Worm (Caenorhabditis elegans): ENCODE results near the gene dpy-26.

dpy-26 gene

ce11 chrIV:12429504-12429903 is 21.6 kb downstream of the dpy-26 start:
- TF ChIP-seq aha-1 (tag) (peak; percentile 16), Y5F2A.4 (GFP tag; optimal IDR thresholded peaks at IDR 0.05) (no peak), tag-97 (GFP tag; IDR thresholded peaks at IDR 0.05) (no peak), nhr-25 (tag; optimal IDR thresholded peaks at IDR 0.05; ENCODE audit: borderline replicate concordance, insufficient read depth) (peak; percentile 9), snpc-4 (tag; optimal IDR thresholded peaks at IDR 0.05) (no peak), lir-3 (tag; optimal IDR thresholded peaks at IDR 0.05) (no peak), unc-62 (GFP tag; optimal IDR thresholded peaks at IDR 0.05 in 1 of 2) (peak in 1 of 2 experiments; percentile 86), unc-62 (tag; optimal IDR thresholded peaks at IDR 0.05) (no peak), skn-1 (tag; optimal IDR thresholded peaks at IDR 0.05) (no peak)

DNA sequence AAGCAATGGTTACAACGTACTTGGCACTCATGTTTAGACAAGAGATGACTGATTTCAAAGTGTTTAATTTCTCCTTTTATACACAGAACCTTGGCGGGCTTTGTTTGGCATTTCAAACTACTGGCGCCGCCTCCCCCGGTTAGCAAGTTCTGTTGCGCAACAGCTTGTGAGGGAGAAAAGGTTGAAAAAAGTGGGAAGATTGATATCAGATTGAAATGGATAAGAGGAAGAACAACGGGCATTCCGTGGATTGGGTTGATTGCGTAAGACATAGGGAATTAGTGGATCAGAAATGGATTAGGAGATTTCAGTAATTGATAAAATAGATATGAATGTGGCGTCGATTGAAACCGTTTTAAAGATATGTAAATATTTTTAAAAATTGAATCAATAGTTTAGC is 22.7 kb downstream of the dpy-26 start, which contains the start of gene col-130:
col-130 (minus strand) TSS at position 50 of the 400 bp plus-strand sequence.
- peak; percentile 4 for TF ChIP-seq aha-1 (tag)
- no peak for TF ChIP-seq lir-3 (tag; optimal IDR thresholded peaks at IDR 0.05)
- TF ChIP-seq mxl-3 (GFP tag; optimal IDR thresholded peaks at IDR 0.05) = peak; percentile 2

DNA sequence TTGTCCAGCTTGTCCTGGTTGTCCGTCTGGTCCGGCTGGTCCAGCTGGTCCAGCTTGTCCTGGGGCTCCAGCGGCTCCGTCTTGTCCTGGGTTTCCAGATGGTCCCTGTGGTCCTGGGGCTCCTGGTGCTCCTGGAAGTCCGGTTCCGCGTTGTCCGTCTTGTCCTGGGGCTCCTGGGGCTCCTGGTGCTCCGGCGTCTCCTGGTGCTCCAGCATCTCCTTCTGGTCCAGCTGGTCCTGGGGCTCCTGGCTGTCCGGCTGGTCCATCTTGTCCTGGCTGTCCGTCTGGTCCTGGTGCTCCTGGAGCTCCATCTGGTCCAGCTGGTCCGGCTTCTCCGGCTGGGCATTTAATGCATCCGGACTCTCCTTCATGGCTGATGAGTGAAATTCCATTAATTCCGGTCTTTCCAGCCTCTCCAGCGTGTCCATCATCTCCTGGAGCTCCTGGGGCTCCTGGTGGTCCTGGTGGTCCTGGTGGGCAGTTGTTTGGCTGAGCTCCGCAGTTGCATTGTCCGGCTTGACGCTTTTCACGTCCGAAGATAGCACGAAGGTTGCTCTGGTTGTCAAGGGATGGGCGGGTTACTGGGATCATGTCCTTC is 23.3 kb downstream of the dpy-26 start:
- TF ChIP-seq mep-1 (tag; optimal IDR thresholded peaks at IDR 0.05) (no peak), zfp-3 (GFP tag; conservative IDR thresholded peaks at IDR 0.05) (no peak), set-16 (GFP tag; IDR thresholded peaks at IDR 0.05) (peak; percentile 99), nhr-237 (tag; optimal IDR thresholded peaks at IDR 0.05) (no peak), ceh-28 (tag; optimal IDR thresholded peaks at IDR 0.05) (no peak), F44E2.7 (GFP tag; IDR thresholded peaks at IDR 0.05) (0 out of 2 replicates have a peak, but pooled peaks have one; percentile 32), nhr-102 (tag; optimal IDR thresholded peaks at IDR 0.05) (no peak), php-3 (GFP tag; IDR thresholded peaks at IDR 0.05) (0 out of 2 replicates have a peak, but pooled peaks have one; percentile 13), snpc-4 (tag; optimal IDR thresholded peaks at IDR 0.05) (no peak), tag-97 (GFP tag; IDR thresholded peaks at IDR 0.05) (no peak), madf-5 (GFP tag; IDR thresholded peaks at IDR 0.05) (peak in 1 of 2 experiments; percentile 99; a peak in 2 of 4 replicates), zag-1 (tag; optimal IDR thresholded peaks at IDR 0.05) (no peak), lin-29 (GFP tag; IDR thresholded peaks at IDR 0.05) (0 out of 2 replicates have a peak, but pooled peaks have one; percentile 17), egl-27 (tag; optimal IDR thresholded peaks at IDR 0.05) (no peak), saeg-2 (GFP tag; IDR thresholded peaks at IDR 0.05) (0 out of 2 replicates have a peak, but pooled peaks have one; percentile 36), ctbp-1 (GFP tag; IDR thresholded peaks at IDR 0.05) (no peak), ceh-82 (tag; optimal IDR thresholded peaks at IDR 0.05) (no peak), ceh-20 (GFP tag; IDR thresholded peaks at IDR 0.05) (no peak), nhr-11 (tag; optimal IDR thresholded peaks at IDR 0.05) (no peak), nhr-28 (tag; optimal IDR thresholded peaks at IDR 0.05) (no peak), hlh-11 (tag; optimal IDR thresholded peaks at IDR 0.05) (peak; percentile 49), ZK546.5 (tag; optimal IDR thresholded peaks at IDR 0.05) (no peak), Y5F2A.4 (GFP tag; optimal IDR thresholded peaks at IDR 0.05) (no peak), rbr-2 (tag; optimal IDR thresholded peaks at IDR 0.05) (no peak), ztf-11 (tag; optimal IDR thresholded peaks at IDR 0.05) (no peak), nhr-41 (GFP tag; IDR thresholded peaks at IDR 0.05) (no peak), daf-16 (GFP tag; optimal IDR thresholded peaks at IDR 0.05) (no peak), daf-16 (tag; optimal IDR thresholded peaks at IDR 0.05) (no peak), snpc-1.2 (GFP tag; IDR thresholded peaks at IDR 0.05) (0 out of 2 replicates have a peak, but pooled peaks have one; percentile 5), T26A8.4 (GFP tag; IDR thresholded peaks at IDR 0.05) (peak; percentile 47; the same call in 1 of the 2 replicates), mxl-3 (GFP tag; optimal IDR thresholded peaks at IDR 0.05) (no peak)

- TF ChIP-seq hlh-11 (tag; optimal IDR thresholded peaks at IDR 0.05) = no peak
- TF ChIP-seq fkh-10 (GFP tag; optimal IDR thresholded peaks at IDR 0.05) = no peak
- no peak for TF ChIP-seq dmd-6 (GFP tag; IDR thresholded peaks at IDR 0.05)
- TF ChIP-seq nhr-6 (tag; optimal IDR thresholded peaks at IDR 0.05) = no peak
- no peak for TF ChIP-seq ctbp-1 (GFP tag; IDR thresholded peaks at IDR 0.05)
- no peak for TF ChIP-seq F26F4.8 (GFP tag; conservative IDR thresholded peaks at IDR 0.05)
- peak; percentile 93 for TF ChIP-seq aha-1 (tag)
- TF ChIP-seq nhr-10 (tag; optimal IDR thresholded peaks at IDR 0.05) = no peak
- no peak for TF ChIP-seq T20F7.1 (GFP tag; optimal IDR thresholded peaks at IDR 0.05)
- no peak for TF ChIP-seq sdz-12 (GFP tag; optimal IDR thresholded peaks at IDR 0.05)
- no peak for TF ChIP-seq daf-8 (GFP tag; IDR thresholded peaks at IDR 0.05)
- TF ChIP-seq hlh-30 (tag; optimal IDR thresholded peaks at IDR 0.05; ENCODE audit: insufficient read depth) = peak; percentile 53
- no peak for TF ChIP-seq daf-12 (tag; optimal IDR thresholded peaks at IDR 0.05)
- no peak for TF ChIP-seq pqm-1 (tag; optimal IDR thresholded peaks at IDR 0.05)
These were observed 25.5 kb downstream of the dpy-26 start for ce11 chrIV:12425595-12425994.

Data from whole organism, L4 larva.